Worm (Caenorhabditis elegans) whole organism, dauer: Measurements from ENCODE around the gene pud-4.
"Not testable (repeated sequence)": the region's sequence is repeated elsewhere in the genome, so short reads cannot be mapped to it uniquely, and the experiment has no call there.

ENCODE experiments used
- unc-62 ChIP-seq: sonication (generic microtip); optimal IDR thresholded peaks from 2 replicates; lab custom pipeline; 2017; ENCODE audit warnings: missing biosample characterization, missing genetic modification reagents, missing genetic modification characterization

Gene pud-4

ce11 chrV:2327124-2327523 is 646 bp downstream of the pud-4 start:
- no peak for TF ChIP-seq unc-62 (GFP tag; lab: Kevin White, UChicago)

- TF ChIP-seq unc-62 (GFP tag; lab: Kevin White, UChicago), result not testable (repeated sequence)
These were observed 3.7 kb downstream of the pud-4 start, which contains the start of gene pud-1.1 for ce11 chrV:2330129-2330528. TSS of gene pud-1.1 (plus strand) at chrV:2330429.

ce11 chrV:2331616-2332015 is 5.1 kb downstream of the pud-4 start, which contains the start of gene irld-32:
TSS of gene irld-32 (plus strand) at chrV:2331916.
- not testable (repeated sequence) for TF ChIP-seq unc-62 (GFP tag; lab: Kevin White, UChicago)

ce11 chrV:2336151-2336550 is 9.7 kb downstream of the pud-4 start, which contains the start of gene irld-28:
TSS of gene irld-28 (minus strand) at chrV:2336251.
- no peak for TF ChIP-seq unc-62 (GFP tag; lab: Kevin White, UChicago)

ce11 chrV:2338538-2338937 is 12.1 kb downstream of the pud-4 start, which contains the start of gene irld-29:
TSS of gene irld-29 (minus strand) at chrV:2338638.
- TF ChIP-seq unc-62 (GFP tag; lab: Kevin White, UChicago), result no peak

ce11 chrV:2341285-2341684 is 14.8 kb downstream of the pud-4 start, which contains the start of gene irld-30:
TSS of gene irld-30 (minus strand) at chrV:2341385.
- no peak for TF ChIP-seq unc-62 (GFP tag; lab: Kevin White, UChicago)

ce11 chrV:2342083-2342482 is 15.6 kb downstream of the pud-4 start:
- TF ChIP-seq unc-62 (GFP tag; lab: Kevin White, UChicago), result no peak

ce11 chrV:2343572-2343971 is 17.1 kb downstream of the pud-4 start:
- TF ChIP-seq unc-62 (GFP tag; lab: Kevin White, UChicago), result no peak
